Fruit fly (Drosophila melanogaster) Kc167 (cell line): ENCODE measurements around the gene Mesh1.

ENCODE experiments used
- Myc ChIP-seq: fragments of >200 bp; optimal IDR thresholded peaks from 2 replicates; lab custom pipeline; 2017; ENCODE audit warnings: missing external identifiers
- Sin3A ChIP-seq: fragments of >200 bp; optimal IDR thresholded peaks from 2 replicates; lab custom pipeline; 2018; ENCODE audit warnings: missing external identifiers
- h ChIP-seq: fragments of >200 bp; optimal IDR thresholded peaks from 3 replicates; lab custom pipeline; 2018; ENCODE audit warnings: missing external identifiers
- insv ChIP-seq: fragments of >200 bp; optimal IDR thresholded peaks from 3 replicates; lab custom pipeline; 2018; ENCODE audit warnings: missing external identifiers
- psq ChIP-seq: fragments of >200 bp; optimal IDR thresholded peaks from 2 replicates; lab custom pipeline; 2017; ENCODE audit warnings: missing external identifiers
- ttk ChIP-seq: sonication (Bioruptor generic); optimal IDR thresholded peaks from 2 replicates; lab custom pipeline; 2017; ENCODE audit warnings: missing external identifiers

Gene Mesh1

DNA sequence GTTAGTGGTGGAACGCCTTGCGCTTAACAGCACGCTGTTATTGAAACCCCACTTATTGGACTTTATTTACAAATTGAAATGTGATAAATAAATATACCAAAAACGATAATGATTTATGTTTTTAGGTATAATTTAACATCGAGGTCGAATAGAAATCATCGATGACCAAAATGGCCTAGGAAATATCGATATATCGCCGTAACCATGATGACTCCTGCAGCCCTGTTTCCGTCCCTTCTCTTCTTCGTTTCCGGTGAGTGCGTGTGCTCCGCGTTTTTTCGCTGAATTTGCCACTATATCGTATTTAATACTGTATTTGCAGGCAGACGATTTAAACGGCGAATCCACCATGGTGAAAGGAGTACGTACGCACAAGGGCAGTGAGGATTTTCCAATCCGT is 17.6 kb upstream of the Mesh1 start, which contains the start of gene eEF1gamma:
Gene eEF1gamma (plus strand): TSS at position 225 of the 400 bp plus-strand sequence.
- TF ChIP-seq h (lab: Kevin White, UChicago) (no peak), psq (lab: Kevin White, UChicago) (no peak), Myc (no peak), ttk (lab: Kevin White, UChicago) (no peak)

dm6 chr3R:29218001-29218400 is 15.7 kb upstream of the Mesh1 start:
- TF ChIP-seq h (lab: Kevin White, UChicago): no peak
- TF ChIP-seq ttk (lab: Kevin White, UChicago): no peak
- TF ChIP-seq Sin3A: no peak
- no peak for TF ChIP-seq psq (lab: Kevin White, UChicago)

DNA sequence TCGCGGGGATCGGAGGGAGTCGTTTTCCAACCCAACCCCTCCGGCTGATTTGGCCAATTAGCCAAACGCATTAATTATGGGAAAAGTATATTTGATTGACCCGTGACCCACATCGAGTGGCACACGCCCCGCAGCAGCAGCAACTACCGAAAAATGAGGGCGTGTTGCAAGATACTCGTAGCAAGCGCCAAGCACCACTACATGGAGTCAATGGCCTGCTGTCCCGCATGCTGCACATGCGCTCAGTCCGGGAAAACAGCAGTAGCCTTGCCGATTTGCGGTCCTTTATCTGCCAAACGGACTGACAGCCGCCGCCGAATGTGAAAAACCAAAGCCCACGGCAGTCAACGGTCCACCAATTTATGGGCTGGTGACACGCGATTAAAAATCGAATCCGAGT is 15.0 kb upstream of the Mesh1 start:
- TF ChIP-seq Myc (no peak), h (lab: Kevin White, UChicago) (no peak), psq (lab: Kevin White, UChicago) (no peak), Sin3A (no peak), insv (lab: Kevin White, UChicago) (no peak), ttk (lab: Kevin White, UChicago) (no peak)

DNA sequence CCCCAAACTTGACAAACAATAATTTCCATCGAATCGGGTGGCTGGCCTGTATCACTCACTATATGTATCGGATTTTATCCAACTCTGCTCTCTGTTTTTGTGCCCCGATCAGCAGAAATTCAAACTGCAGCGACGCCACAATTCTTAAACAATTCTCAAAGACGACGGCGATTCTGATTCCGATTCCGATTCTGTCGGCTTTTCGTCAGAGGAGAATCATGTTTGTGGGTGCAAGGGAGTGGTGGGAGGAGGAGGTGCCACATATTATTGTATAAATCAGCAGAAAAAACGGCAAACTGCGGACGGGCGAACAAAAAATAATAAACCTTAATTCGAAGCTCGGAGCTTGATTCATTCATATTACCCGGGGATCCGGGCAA is 14.1 kb upstream of the Mesh1 start:
- TF ChIP-seq Myc (no peak), h (lab: Kevin White, UChicago) (no peak), ttk (lab: Kevin White, UChicago) (no peak)

DNA sequence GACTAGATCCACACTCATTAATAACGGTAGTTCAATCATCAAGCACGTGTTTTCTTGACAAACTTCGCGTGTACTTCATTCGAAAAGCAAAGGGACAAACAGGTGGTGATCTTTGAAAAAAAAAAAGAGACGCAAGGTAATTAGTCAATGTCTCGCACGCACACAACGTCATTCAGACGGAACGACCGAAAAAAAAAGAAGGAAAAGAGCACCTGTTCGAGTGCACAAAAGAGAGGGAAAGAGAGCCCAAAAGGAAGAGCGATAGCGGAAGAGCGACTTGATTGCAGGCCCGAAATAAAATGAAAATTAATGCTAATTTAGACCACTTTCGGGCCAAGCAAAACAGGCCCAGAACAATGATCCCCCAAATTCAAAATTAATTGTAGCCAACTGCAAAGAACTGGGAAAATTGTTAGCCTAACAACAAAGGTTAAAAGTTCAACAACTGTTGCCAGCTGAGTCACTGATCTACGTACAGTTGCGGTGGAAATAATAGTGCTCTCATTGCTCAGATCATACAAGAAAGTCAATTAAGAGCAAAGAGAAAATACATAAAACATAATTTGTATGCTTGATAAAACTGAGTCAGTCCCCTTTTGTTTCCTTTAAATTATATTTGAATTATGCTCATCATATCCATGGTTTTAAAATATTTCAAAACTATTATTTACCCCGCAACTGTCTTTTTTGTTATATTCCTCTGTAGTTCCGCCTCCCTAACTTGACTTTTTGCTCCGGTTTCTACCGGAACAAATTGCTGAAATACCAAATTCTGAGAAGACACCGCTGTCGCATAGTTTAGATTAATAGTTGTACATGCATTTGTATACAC is 13.5 kb upstream of the Mesh1 start:
- TF ChIP-seq psq (lab: Kevin White, UChicago) (no peak), insv (lab: Kevin White, UChicago) (no peak), Sin3A (no peak), ttk (lab: Kevin White, UChicago) (no peak), Myc (no peak), h (lab: Kevin White, UChicago) (no peak)

dm6 chr3R:29214982-29215533 is 12.7 kb upstream of the Mesh1 start:
- TF ChIP-seq ttk (lab: Kevin White, UChicago) (no peak), Myc (no peak), psq (lab: Kevin White, UChicago) (no peak), h (lab: Kevin White, UChicago) (no peak), Sin3A (no peak), insv (lab: Kevin White, UChicago) (no peak)

DNA sequence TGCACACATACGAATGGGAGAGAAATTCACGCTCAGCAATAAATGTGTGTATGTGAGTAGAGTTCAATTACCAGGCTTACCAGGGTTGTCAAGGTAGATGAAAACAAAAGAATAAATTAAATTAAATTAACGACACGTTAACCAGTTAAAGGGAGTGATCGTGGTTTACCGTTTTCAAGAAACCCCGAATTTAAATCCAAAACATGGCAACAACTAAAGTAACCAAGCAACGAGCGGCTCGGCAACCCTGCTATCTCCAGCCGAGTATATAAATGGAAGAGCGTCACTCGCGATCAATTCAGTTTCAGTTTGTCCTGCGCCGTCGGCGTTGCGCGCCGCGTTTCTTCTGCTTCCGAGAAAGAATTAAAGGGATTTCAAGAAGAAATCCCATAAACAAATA is 11.9 kb upstream of the Mesh1 start:
- TF ChIP-seq ttk (lab: Kevin White, UChicago) (no peak), Myc (no peak), Sin3A (no peak), h (lab: Kevin White, UChicago) (no peak), psq (lab: Kevin White, UChicago) (no peak), insv (lab: Kevin White, UChicago) (no peak)

dm6 chr3R:29213416-29213815 is 11.1 kb upstream of the Mesh1 start:
- TF ChIP-seq ttk (lab: Kevin White, UChicago) (no peak), Myc (no peak), h (lab: Kevin White, UChicago) (no peak), Sin3A (no peak), psq (lab: Kevin White, UChicago) (no peak), insv (lab: Kevin White, UChicago) (no peak)

DNA sequence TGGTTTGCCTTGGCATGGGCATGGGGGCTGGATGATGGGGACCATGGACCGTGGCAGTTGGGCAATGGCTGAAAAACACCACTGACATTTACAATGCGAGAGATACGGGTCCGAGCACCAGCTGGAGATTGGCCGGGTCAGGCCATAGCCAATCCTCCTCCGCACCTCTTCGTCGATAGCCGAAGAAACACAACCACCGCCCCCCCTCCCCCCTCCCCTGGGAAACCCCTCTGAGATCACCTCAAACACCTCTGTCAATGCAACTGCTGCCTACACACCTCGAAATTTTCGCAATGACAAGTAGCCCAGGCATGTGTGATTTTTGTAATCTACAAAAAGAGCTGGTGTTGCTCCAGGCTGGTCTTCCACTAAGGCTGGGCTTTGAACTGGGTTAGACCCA is 10.2 kb upstream of the Mesh1 start:
- TF ChIP-seq ttk (lab: Kevin White, UChicago): no peak
- TF ChIP-seq Sin3A: no peak
- no peak for TF ChIP-seq insv (lab: Kevin White, UChicago)
- no peak for TF ChIP-seq psq (lab: Kevin White, UChicago)
- no peak for TF ChIP-seq h (lab: Kevin White, UChicago)
- no peak for TF ChIP-seq Myc

DNA sequence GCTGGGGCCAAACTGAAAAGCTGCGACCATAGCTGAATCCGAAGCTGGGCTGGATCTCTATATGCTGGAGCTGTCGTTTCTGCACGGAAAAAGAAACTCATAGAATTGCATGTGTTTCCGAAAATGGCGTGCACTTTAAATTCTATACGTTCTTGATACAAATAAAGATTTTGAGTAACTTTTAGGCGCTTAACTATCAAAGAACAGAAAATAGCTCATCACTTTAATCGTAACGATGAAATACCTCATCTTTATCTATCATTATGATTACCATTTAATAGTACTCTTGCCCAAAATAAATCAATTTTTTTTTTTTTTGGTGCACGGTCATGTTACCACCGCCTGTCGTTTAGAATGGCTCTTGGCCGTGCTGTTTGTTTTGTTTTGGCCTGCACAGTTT is 9.4 kb upstream of the Mesh1 start:
- no peak for TF ChIP-seq Myc
- TF ChIP-seq insv (lab: Kevin White, UChicago): no peak
- TF ChIP-seq ttk (lab: Kevin White, UChicago): no peak
- TF ChIP-seq h (lab: Kevin White, UChicago): no peak
- TF ChIP-seq psq (lab: Kevin White, UChicago): no peak
- no peak for TF ChIP-seq Sin3A

dm6 chr3R:29210542-29211393 is 8.4 kb upstream of the Mesh1 start:
- no peak for TF ChIP-seq Myc
- no peak for TF ChIP-seq h (lab: Kevin White, UChicago)
- no peak for TF ChIP-seq psq (lab: Kevin White, UChicago)
- no peak for TF ChIP-seq Sin3A
- no peak for TF ChIP-seq ttk (lab: Kevin White, UChicago)
- no peak for TF ChIP-seq insv (lab: Kevin White, UChicago)

dm6 chr3R:29210091-29210490 is 7.8 kb upstream of the Mesh1 start:
- TF ChIP-seq psq (lab: Kevin White, UChicago): no peak
- no peak for TF ChIP-seq insv (lab: Kevin White, UChicago)
- TF ChIP-seq h (lab: Kevin White, UChicago): no peak
- TF ChIP-seq ttk (lab: Kevin White, UChicago): no peak
- TF ChIP-seq Sin3A: no peak
- TF ChIP-seq Myc: no peak
